Fruit fly (Drosophila melanogaster): Measurements from ENCODE around the gene CG4619.

dm6 chr2L:9912570-9913260, 25.9 kb upstream of the CG4619 start, which contains the start of the genes Etl1 and Srp54:
- TF ChIP-seq psq (GFP tag; optimal IDR thresholded peaks at IDR 0.05), result no peak
- TF ChIP-seq CHES-1-like (GFP tag; optimal IDR thresholded peaks at IDR 0.05), result no peak
- no peak for TF ChIP-seq crc (GFP tag; optimal IDR thresholded peaks at IDR 0.05)
- no peak for TF ChIP-seq CG6654 (GFP tag; optimal IDR thresholded peaks at IDR 0.05)
- no peak for TF ChIP-seq CG10565 (GFP tag; optimal IDR thresholded peaks at IDR 0.05)
- 0 out of 3 replicates have a peak, but pooled peaks have one; percentile 25 for TF ChIP-seq CG34422 (GFP tag; IDR thresholded peaks at IDR 0.05)
- TF ChIP-seq CG1602 (GFP tag; optimal IDR thresholded peaks at IDR 0.05), result no peak
- no peak for TF ChIP-seq cato (GFP tag; optimal IDR thresholded peaks at IDR 0.05; ENCODE audit: borderline replicate concordance)
- TF ChIP-seq CG3163 (GFP tag; optimal IDR thresholded peaks at IDR 0.05), result no peak
- TF ChIP-seq tio (GFP tag; optimal IDR thresholded peaks at IDR 0.05), result no peak
- TF ChIP-seq D19B (GFP tag; optimal IDR thresholded peaks at IDR 0.05), result no peak
